Worm (Caenorhabditis elegans): ENCODE results near the gene F55A11.4.

- no peak for TF ChIP-seq nhr-76 (tag; optimal IDR thresholded peaks at IDR 0.05)
- no peak for TF ChIP-seq lin-39 (tag; optimal IDR thresholded peaks at IDR 0.05)
- TF ChIP-seq nhr-77 (tag; optimal IDR thresholded peaks at IDR 0.05) = no peak
- TF ChIP-seq efl-1 (optimal IDR thresholded peaks at IDR 0.05) = no peak
- no peak for TF ChIP-seq efl-1 (GFP tag; optimal IDR thresholded peaks at IDR 0.05 in 1 of 2)
- TF ChIP-seq C04F5.9 (tag; optimal IDR thresholded peaks at IDR 0.05) = no peak
- TF ChIP-seq lin-35 (GFP tag; optimal IDR thresholded peaks at IDR 0.05) = no peak
- TF ChIP-seq nhr-12 (tag; optimal IDR thresholded peaks at IDR 0.05) = no peak
- TF ChIP-seq tbx-2 (tag; optimal IDR thresholded peaks at IDR 0.05) = no peak
- no peak for TF ChIP-seq mep-1 (tag; optimal IDR thresholded peaks at IDR 0.05)
- no peak for TF ChIP-seq unc-30 (tag; optimal IDR thresholded peaks at IDR 0.05)
- TF ChIP-seq nhr-237 (tag; optimal IDR thresholded peaks at IDR 0.05) = no peak
- TF ChIP-seq jun-1 (tag; optimal IDR thresholded peaks at IDR 0.05) = no peak
- no peak for TF ChIP-seq lir-3 (tag; optimal IDR thresholded peaks at IDR 0.05; ENCODE audit: poor library complexity)
- no peak for TF ChIP-seq fos-1 (tag; optimal IDR thresholded peaks at IDR 0.05)
Measured at ce11 chrV:11762863-11763262, 7.4 kb upstream of the F55A11.4 start, which contains the start of gene T04F3.4.

Measured in whole organism, L1 larva.